Fruit fly (Drosophila melanogaster): ENCODE results near the gene ND-ASHI.

The ND-ASHI gene

dm6 chrX:6694979-6695388 lies 16.1 kb upstream of the ND-ASHI start, which contains the start of gene CG14442 (continued):
- TF ChIP-seq CG10543 (GFP tag; optimal IDR thresholded peaks at IDR 0.05) (peak; percentile 1), CG10267 (tag; optimal IDR thresholded peaks at IDR 0.05) (peak; percentile 33), NFAT (GFP tag; IDR thresholded peaks at IDR 0.05) (peak; percentile 22; the same call in 1 of the 2 replicates), CG43689 (GFP tag; IDR thresholded peaks at IDR 0.05) (no peak), slbo (GFP tag; IDR thresholded peaks at IDR 0.05) (peak; percentile 59), CG3281 (GFP tag; optimal IDR thresholded peaks at IDR 0.05) (peak; percentile 20), CG9797 (GFP tag; optimal IDR thresholded peaks at IDR 0.05) (peak; percentile 40), CG10979 (tag; optimal IDR thresholded peaks at IDR 0.05) (no peak), Doc2 (GFP tag; IDR thresholded peaks at IDR 0.05) (no peak), PHDP (tag; optimal IDR thresholded peaks at IDR 0.05) (peak; percentile 20), HmgZ (tag; optimal IDR thresholded peaks at IDR 0.05) (no peak), abd-A (tag; optimal IDR thresholded peaks at IDR 0.05) (no peak), klu (GFP tag; IDR thresholded peaks at IDR 0.05) (no peak), CG14050 (GFP tag; IDR thresholded peaks at IDR 0.05) (no peak), CG6272 (GFP tag; IDR thresholded peaks at IDR 0.05) (no peak), CG2875 (GFP tag; optimal IDR thresholded peaks at IDR 0.05) (no peak), vnd (GFP tag; IDR thresholded peaks at IDR 0.05; ENCODE audit: partially characterized antibody) (peak; percentile 95), CG8388 (GFP tag; optimal IDR thresholded peaks at IDR 0.05) (no peak), her (GFP tag; optimal IDR thresholded peaks at IDR 0.05) (no peak), nerfin-1 (tag; optimal IDR thresholded peaks at IDR 0.05) (no peak), slp2 (GFP tag; optimal IDR thresholded peaks at IDR 0.05) (peak; percentile 1), gfzf (GFP tag; optimal IDR thresholded peaks at IDR 0.05) (peak; percentile 58), CG9215 (GFP tag; IDR thresholded peaks at IDR 0.05) (no peak), row (GFP tag; IDR thresholded peaks at IDR 0.05) (peak; percentile 78), CG17186 (GFP tag; optimal IDR thresholded peaks at IDR 0.05) (peak; percentile 16), CG17912 (GFP tag; optimal IDR thresholded peaks at IDR 0.05) (no peak), Camta (GFP tag; optimal IDR thresholded peaks at IDR 0.05) (no peak), CG17612 (GFP tag; IDR thresholded peaks at IDR 0.05) (no peak), CG9876 (GFP tag; optimal IDR thresholded peaks at IDR 0.05) (no peak), Ada2b (GFP tag; IDR thresholded peaks at IDR 0.05) (no peak), CG5245 (GFP tag; optimal IDR thresholded peaks at IDR 0.05) (no peak), Hey (tag; optimal IDR thresholded peaks at IDR 0.05) (no peak), eyg (GFP tag; optimal IDR thresholded peaks at IDR 0.05) (no peak), CG15601 (tag; optimal IDR thresholded peaks at IDR 0.05) (peak; percentile 33), jumu (GFP tag; optimal IDR thresholded peaks at IDR 0.05) (no peak), Myb (GFP tag; optimal IDR thresholded peaks at IDR 0.05) (peak; percentile 67), CG3726 (GFP tag; IDR thresholded peaks at IDR 0.05) (no peak), Dip2 (GFP tag; IDR thresholded peaks at IDR 0.05) (no peak), sisA (GFP tag; IDR thresholded peaks at IDR 0.05) (no peak), CG12942 (GFP tag; optimal IDR thresholded peaks at IDR 0.05) (peak; percentile 9), Gsc (GFP tag; IDR thresholded peaks at IDR 0.05) (no peak), Deaf1 (tag; optimal IDR thresholded peaks at IDR 0.05) (no peak), cwo (GFP tag; optimal IDR thresholded peaks at IDR 0.05) (no peak), CrebB (tag; optimal IDR thresholded peaks at IDR 0.05) (no peak), lmd (GFP tag; IDR thresholded peaks at IDR 0.05) (no peak), CG17568 (GFP tag; optimal IDR thresholded peaks at IDR 0.05) (no peak), emc (GFP tag; optimal IDR thresholded peaks at IDR 0.05) (no peak), CG7271 (tag; optimal IDR thresholded peaks at IDR 0.05) (no peak), ci (GFP tag; IDR thresholded peaks at IDR 0.05) (no peak), CG17359 (tag; optimal IDR thresholded peaks at IDR 0.05) (no peak), Atf-2 (GFP tag; optimal IDR thresholded peaks at IDR 0.05) (peak; percentile 12), nau (GFP tag; optimal IDR thresholded peaks at IDR 0.05) (no peak)

All from whole organism, embryonic.